Worm (Caenorhabditis elegans): ENCODE data around the gene gsp-1.

DNA sequence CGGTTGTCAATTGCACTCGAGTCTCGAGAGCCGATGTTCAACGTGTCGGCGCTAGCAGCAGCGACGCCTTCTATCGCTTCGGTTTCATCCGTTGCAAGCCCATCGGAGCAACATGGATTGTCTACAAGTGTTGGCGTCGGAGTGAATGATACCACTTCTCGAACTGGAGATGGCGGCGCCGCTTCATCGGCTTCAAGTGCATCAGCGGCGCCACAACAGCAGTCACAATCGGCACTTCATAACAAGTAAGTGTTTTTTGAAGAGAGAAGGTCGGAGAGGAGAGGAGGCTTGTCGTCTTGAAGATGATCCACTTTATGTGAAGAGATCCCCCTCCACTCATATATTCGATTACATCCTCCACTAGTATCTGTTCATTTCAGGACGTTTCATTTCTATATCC, 9.6 kb upstream of the gsp-1 start:
- TF ChIP-seq mab-5 (tag; optimal IDR thresholded peaks at IDR 0.05) = no peak
- TF ChIP-seq mep-1 (tag; optimal IDR thresholded peaks at IDR 0.05) = no peak
- no peak for TF ChIP-seq lsy-2 (tag; optimal IDR thresholded peaks at IDR 0.05)
- no peak for TF ChIP-seq ceh-39 (tag; optimal IDR thresholded peaks at IDR 0.05)
- TF ChIP-seq pha-4 (tag; optimal IDR thresholded peaks at IDR 0.05) = no peak

Data from whole organism, mixed stage, embryonic.